Fruit fly (Drosophila melanogaster): ENCODE results near the gene Glys.

The Glys gene

dm6 chr3R:15092351-15092750 lies 55.0 kb downstream of the Glys start (continued):
- no peak for TF ChIP-seq Hr4 (GFP tag; optimal IDR thresholded peaks at IDR 0.05)
- peak; percentile 39 for TF ChIP-seq CG6854 (GFP tag; optimal IDR thresholded peaks at IDR 0.05)
- TF ChIP-seq Lpt (GFP tag; optimal IDR thresholded peaks at IDR 0.05): no peak
- TF ChIP-seq Eip75B (GFP tag; optimal IDR thresholded peaks at IDR 0.05): peak; percentile 88
- TF ChIP-seq CG1621 (tag; optimal IDR thresholded peaks at IDR 0.05): peak; percentile 52
- TF ChIP-seq cyc (GFP tag; optimal IDR thresholded peaks at IDR 0.05): peak; percentile 82
- peak; percentile 56 for TF ChIP-seq CG15336 (GFP tag; IDR thresholded peaks at IDR 0.05)
- TF ChIP-seq ss (GFP tag; optimal IDR thresholded peaks at IDR 0.05): peak; percentile 67 to 84
- peak; percentile 80 for TF ChIP-seq spab (GFP tag; optimal IDR thresholded peaks at IDR 0.05)
- no peak for TF ChIP-seq CG11294 (GFP tag; IDR thresholded peaks at IDR 0.05)
- no peak for TF ChIP-seq CG6276 (GFP tag; optimal IDR thresholded peaks at IDR 0.05)
- peak; percentile 83 for TF ChIP-seq OdsH (GFP tag; optimal IDR thresholded peaks at IDR 0.05)
- TF ChIP-seq Met (GFP tag; optimal IDR thresholded peaks at IDR 0.05): peak; percentile 83
- TF ChIP-seq CG7368 (GFP tag; optimal IDR thresholded peaks at IDR 0.05): peak; percentile 76
- peak; percentile 62 for TF ChIP-seq Blimp-1 (GFP tag; optimal IDR thresholded peaks at IDR 0.05)
- peak; percentile 50 to 65 for TF ChIP-seq salr (GFP tag; optimal IDR thresholded peaks at IDR 0.05)
- peak; percentile 89 for TF ChIP-seq CG31627 (GFP tag; optimal IDR thresholded peaks at IDR 0.05)
- peak; percentile 55 for TF ChIP-seq CG9139 (GFP tag; optimal IDR thresholded peaks at IDR 0.05)
- 0 out of 3 replicates have a peak, but pooled peaks have one; percentile 6 for TF ChIP-seq eg (GFP tag; IDR thresholded peaks at IDR 0.05)
- peak; percentile 68 for TF ChIP-seq CG32006 (GFP tag; optimal IDR thresholded peaks at IDR 0.05)
- TF ChIP-seq CG10669 (GFP tag; optimal IDR thresholded peaks at IDR 0.05): peak; percentile 84
- TF ChIP-seq CG6792 (GFP tag; optimal IDR thresholded peaks at IDR 0.05): peak; percentile 72
- peak; percentile 82 for TF ChIP-seq Sox14 (GFP tag; optimal IDR thresholded peaks at IDR 0.05)
- TF ChIP-seq topi (GFP tag; optimal IDR thresholded peaks at IDR 0.05): peak; percentile 89
- peak; percentile 81 for TF ChIP-seq lz (GFP tag; optimal IDR thresholded peaks at IDR 0.05)
- peak; percentile 79 for TF ChIP-seq dsx (GFP tag; optimal IDR thresholded peaks at IDR 0.05; ENCODE audit: poor library complexity, severe bottlenecking)
- no peak for TF ChIP-seq Gug (GFP tag; IDR thresholded peaks at IDR 0.05)
- TF ChIP-seq CG8632 (GFP tag; optimal IDR thresholded peaks at IDR 0.05): peak; percentile 82
- TF ChIP-seq esn (GFP tag; optimal IDR thresholded peaks at IDR 0.05): peak; percentile 86
- no peak for TF ChIP-seq fkh (GFP tag; optimal IDR thresholded peaks at IDR 0.05)
- TF ChIP-seq Sox102F (GFP tag; optimal IDR thresholded peaks at IDR 0.05): peak; percentile 68
- TF ChIP-seq CG11762 (GFP tag; optimal IDR thresholded peaks at IDR 0.05; ENCODE audit: insufficient read depth): peak; percentile 80

All from whole organism, prepupa.